Worm (Caenorhabditis elegans) whole organism, young adult: ENCODE measurements around the gene sdz-37.
"Not testable (repeated sequence)": the region's sequence is repeated elsewhere in the genome, so short reads cannot be mapped to it uniquely, and the experiment has no call there.

ENCODE experiments used
- B0019.2 ChIP-seq: fragments of 200-800 bp; sonication (Bioruptor generic); conservative IDR thresholded peaks from 2 replicates; pipeline ENCODE4 v1.3.6; 2022; ENCODE audit warnings: missing genetic modification reagents, missing genetic modification characterization, missing compliant biosample characterization
- B0336.3 ChIP-seq: fragments of 200-800 bp; sonication (Bioruptor generic); IDR thresholded peaks from 2 replicates; pipeline ENCODE4 v1.3.6; 2022; ENCODE audit warnings: missing genetic modification characterization, missing compliant biosample characterization
- F23B12.7 ChIP-seq: sonication (generic microtip); optimal IDR thresholded peaks from 2 replicates; lab custom pipeline; 2017; ENCODE audit warnings: missing genetic modification characterization, mild to moderate bottlenecking, missing compliant biosample characterization, antibody characterized with exemption, moderate library complexity; ENCODE audit not compliant: insufficient read depth
- K11D2.4 ChIP-seq: fragments of 200-800 bp; sonication (Bioruptor generic); IDR thresholded peaks from 2 replicates; pipeline ENCODE4 v1.3.6; 2022; ENCODE audit warnings: missing genetic modification reagents, missing genetic modification characterization, missing compliant biosample characterization
- T07F8.4 ChIP-seq: sonication (generic microtip); optimal IDR thresholded peaks from 2 replicates; lab custom pipeline; 2016; ENCODE audit warnings: mild to moderate bottlenecking, missing genetic modification characterization, moderate library complexity, missing compliant biosample characterization
- Y53F4B.3 ChIP-seq: fragments of 200-800 bp; sonication (Bioruptor generic); IDR thresholded peaks from 2 replicates; pipeline ENCODE4 v1.3.6; 2022; ENCODE audit warnings: missing genetic modification reagents, missing genetic modification characterization, missing compliant biosample characterization
- Y56A3A.18 ChIP-seq: fragments of 200-800 bp; sonication (Bioruptor generic); IDR thresholded peaks from 2 replicates; pipeline ENCODE4 v1.3.6; 2022; ENCODE audit warnings: missing genetic modification reagents, missing genetic modification characterization, missing compliant biosample characterization
- attf-5 ChIP-seq: fragments of 200-800 bp; sonication (Bioruptor generic); optimal IDR thresholded peaks from 2 replicates; lab custom pipeline; 2018; ENCODE audit warnings: mild to moderate bottlenecking, missing genetic modification characterization, missing compliant biosample characterization
- cebp-1 ChIP-seq, 2 experiments: fragments of 200-800 bp in 1 of 2; sonication (Bioruptor generic) in 1 of 2; sonication (generic microtip) in 1 of 2; IDR thresholded peaks in 1 of 2; optimal IDR thresholded peaks in 1 of 2; 2 replicates each; pipeline versions ENCODE4 v1.3.6 to Lab custom; 2017 to 2022; ENCODE audit warnings: missing compliant biosample characterization in 2 of 2, missing genetic modification characterization in 2 of 2, mild to moderate bottlenecking in 1 of 2, missing genetic modification reagents in 1 of 2, moderate library complexity in 1 of 2
- cebp-2 ChIP-seq: fragments of 200-800 bp; sonication (Bioruptor generic); IDR thresholded peaks from 2 replicates; pipeline ENCODE4 v1.3.6; 2022; ENCODE audit warnings: missing genetic modification characterization, missing compliant biosample characterization
- dox-1 ChIP-seq: fragments of 200-800 bp; sonication (Bioruptor generic); IDR thresholded peaks from 2 replicates; pipeline ENCODE4 v1.3.6; 2022; ENCODE audit warnings: missing genetic modification reagents, missing genetic modification characterization, missing compliant biosample characterization
- efl-1 ChIP-seq: fragments of 150-350 bp; optimal IDR thresholded peaks from 2 replicates; lab custom pipeline; 2014; ENCODE audit warnings: missing biosample characterization, missing genetic modification reagents, missing genetic modification characterization
- egl-44 ChIP-seq: fragments of 200-800 bp; sonication (Bioruptor generic); IDR thresholded peaks from 2 replicates; pipeline ENCODE4 v1.3.6; 2022; ENCODE audit warnings: missing genetic modification reagents, missing genetic modification characterization, missing compliant biosample characterization
- fkh-3 ChIP-seq: sonication (generic microtip); optimal IDR thresholded peaks from 2 replicates; lab custom pipeline; 2016; ENCODE audit warnings: mild to moderate bottlenecking, missing genetic modification characterization, missing compliant biosample characterization
- hlh-26 ChIP-seq: fragments of 200-800 bp; sonication (Bioruptor generic); conservative IDR thresholded peaks from 2 replicates; pipeline ENCODE4 v1.3.6; 2022; ENCODE audit warnings: missing genetic modification reagents, missing genetic modification characterization, missing compliant biosample characterization
- lag-1 ChIP-seq: fragments of 200-800 bp; sonication (Bioruptor generic); IDR thresholded peaks from 2 replicates; pipeline ENCODE4 v1.3.6; 2022; ENCODE audit warnings: missing genetic modification reagents, missing genetic modification characterization, missing compliant biosample characterization
- lsy-27 ChIP-seq: sonication (generic microtip); optimal IDR thresholded peaks from 2 replicates; lab custom pipeline; 2017; ENCODE audit warnings: missing genetic modification characterization, mild to moderate bottlenecking, missing compliant biosample characterization, antibody characterized with exemption, missing genotype, borderline replicate concordance; ENCODE audit not compliant: insufficient read depth
- madf-10 ChIP-seq: sonication (generic microtip); optimal IDR thresholded peaks from 2 replicates; lab custom pipeline; 2016; ENCODE audit warnings: mild to moderate bottlenecking, missing genetic modification characterization, missing compliant biosample characterization
- madf-3 ChIP-seq: fragments of 200-800 bp; sonication (Bioruptor generic); IDR thresholded peaks from 2 replicates; pipeline ENCODE4 v1.3.6; 2022; ENCODE audit warnings: missing genetic modification reagents, missing genetic modification characterization, missing compliant biosample characterization
- madf-8 ChIP-seq: fragments of 200-800 bp; sonication (Bioruptor generic); conservative IDR thresholded peaks from 2 replicates; pipeline ENCODE4 v1.3.6; 2022; ENCODE audit warnings: missing genetic modification reagents, missing genetic modification characterization, missing compliant biosample characterization
- mel-28 ChIP-seq: sonication (generic microtip); optimal IDR thresholded peaks from 2 replicates; lab custom pipeline; 2016; ENCODE audit warnings: borderline replicate concordance, mild to moderate bottlenecking, missing genetic modification characterization, missing compliant biosample characterization
- nfyb-1 ChIP-seq: fragments of 200-800 bp; sonication (Bioruptor generic); IDR thresholded peaks from 2 replicates; pipeline ENCODE4 v1.3.6; 2022; ENCODE audit warnings: missing genetic modification reagents, missing genetic modification characterization, missing compliant biosample characterization
- nhr-120 ChIP-seq: fragments of 200-800 bp; sonication (Bioruptor generic); IDR thresholded peaks from 2 replicates; pipeline ENCODE4 v1.3.6; 2022; ENCODE audit warnings: missing genetic modification characterization, missing compliant biosample characterization
- nhr-80 ChIP-seq: sonication (generic microtip); optimal IDR thresholded peaks from 2 replicates; lab custom pipeline; 2016; ENCODE audit warnings: missing genetic modification characterization, missing compliant biosample characterization
- pbrm-1 ChIP-seq: fragments of 200-800 bp; sonication (Bioruptor generic); IDR thresholded peaks from 2 replicates; pipeline ENCODE4 v1.3.6; 2022; ENCODE audit warnings: missing genetic modification reagents, missing genetic modification characterization, missing compliant biosample characterization
- pha-4 ChIP-seq: fragments of 150-350 bp; sonication (generic microtip); optimal IDR thresholded peaks from 2 replicates; lab custom pipeline; 2014; ENCODE audit warnings: missing biosample characterization, missing genetic modification reagents, missing genetic modification characterization
- rcor-1 ChIP-seq: fragments of 200-800 bp; sonication (Bioruptor generic); IDR thresholded peaks from 2 replicates; pipeline ENCODE4 v1.3.6; 2022; ENCODE audit warnings: missing genetic modification reagents, missing genetic modification characterization, missing compliant biosample characterization
- repo-1 ChIP-seq: sonication (generic microtip); optimal IDR thresholded peaks from 2 replicates; lab custom pipeline; 2017; ENCODE audit warnings: mild to moderate bottlenecking, missing genetic modification characterization, missing compliant biosample characterization
- rpc-1 ChIP-seq, 2 experiments: fragments of 150-350 bp in 1 of 2; sonication (generic microtip) in 1 of 2; optimal IDR thresholded peaks; 2 replicates each; lab custom pipeline; 2014 to 2018; ENCODE audit warnings: missing biosample characterization in 1 of 2, missing genetic modification characterization in 1 of 2, missing genetic modification reagents in 1 of 2, missing genotype in 1 of 2
- sea-2 ChIP-seq: fragments of 200-800 bp; sonication (Bioruptor generic); IDR thresholded peaks from 2 replicates; pipeline ENCODE4 v1.3.6; 2022; ENCODE audit warnings: missing genetic modification characterization, missing compliant biosample characterization
- snpc-1.3 ChIP-seq: sonication (generic microtip); optimal IDR thresholded peaks from 2 replicates; lab custom pipeline; 2017; ENCODE audit warnings: missing genetic modification characterization, mild to moderate bottlenecking, missing compliant biosample characterization, antibody characterized with exemption, moderate library complexity, missing genotype, missing genetic modification reagents; ENCODE audit not compliant: insufficient read depth
- sptf-2 ChIP-seq: fragments of 200-800 bp; sonication (Bioruptor generic); optimal IDR thresholded peaks from 2 replicates; lab custom pipeline; 2018; ENCODE audit warnings: mild to moderate bottlenecking, missing genetic modification characterization, missing compliant biosample characterization
- tbp1 ChIP-seq: fragments of 200-800 bp; sonication (Bioruptor generic); optimal IDR thresholded peaks from 2 replicates; lab custom pipeline; 2018; ENCODE audit warnings: mild to moderate bottlenecking, missing genetic modification characterization, missing compliant biosample characterization
- tlf-1 ChIP-seq: fragments of 200-800 bp; sonication (Bioruptor generic); optimal IDR thresholded peaks from 2 replicates; lab custom pipeline; 2018; ENCODE audit warnings: mild to moderate bottlenecking, missing genetic modification characterization, missing compliant biosample characterization
- unc-130 ChIP-seq: sonication (generic microtip); optimal IDR thresholded peaks from 2 replicates; lab custom pipeline; 2016; ENCODE audit warnings: missing genetic modification reagents, missing genetic modification characterization, missing compliant biosample characterization
- unc-62 ChIP-seq: fragments of 150-350 bp; optimal IDR thresholded peaks from 2 replicates; lab custom pipeline; 2014; ENCODE audit warnings: missing biosample characterization, missing genetic modification reagents, missing genetic modification characterization
- xnd-1 ChIP-seq: sonication (generic microtip); optimal IDR thresholded peaks from 2 replicates; lab custom pipeline; 2016; ENCODE audit warnings: missing genotype, missing genetic modification reagents, missing genetic modification characterization, missing compliant biosample characterization
- zim-3 ChIP-seq: sonication (generic microtip); optimal IDR thresholded peaks from 2 replicates; lab custom pipeline; 2017; ENCODE audit warnings: mild to moderate bottlenecking, missing genetic modification characterization, moderate library complexity, missing compliant biosample characterization
- ztf-28 ChIP-seq: fragments of 200-800 bp; sonication (Bioruptor generic); IDR thresholded peaks from 2 replicates; pipeline ENCODE4 v1.3.6; 2022; ENCODE audit warnings: missing genetic modification reagents, missing genetic modification characterization, missing compliant biosample characterization

The sdz-37 gene

ce11 chrII:10435836-10436235, 28.8 kb upstream of the sdz-37 start, which contains the start of gene cut-4:
Gene cut-4 (plus strand): TSS chrII:10436136.
- TF ChIP-seq dox-1 (GFP tag; lab: Robert Waterston, UW), result no peak
- TF ChIP-seq hlh-26 (GFP tag; lab: Robert Waterston, UW), result no peak
- no peak for TF ChIP-seq sptf-2
- TF ChIP-seq pbrm-1 (GFP tag; lab: Robert Waterston, UW), result no peak
- TF ChIP-seq unc-62 (GFP tag; lab: Kevin White, UChicago), result no peak
- TF ChIP-seq B0019.2 (GFP tag; lab: Robert Waterston, UW), result no peak
- TF ChIP-seq T07F8.4 (tag; lab: Kevin White, UChicago), result no peak
- TF ChIP-seq repo-1 (tag; lab: Kevin White, UChicago), result no peak
- TF ChIP-seq egl-44 (GFP tag; lab: Robert Waterston, UW), result no peak
- TF ChIP-seq sea-2 (GFP tag; lab: Robert Waterston, UW), result no peak
- no peak for TF ChIP-seq rpc-1 (optimal IDR thresholded peaks at IDR 0.05; lab: Kevin White, UChicago)
- TF ChIP-seq rpc-1 (tag; optimal IDR thresholded peaks at IDR 0.05; lab: Kevin White, UChicago), result no peak
- TF ChIP-seq Y56A3A.18 (GFP tag; lab: Robert Waterston, UW), result no peak
- no peak for TF ChIP-seq ztf-28 (GFP tag; lab: Robert Waterston, UW)
- TF ChIP-seq K11D2.4 (GFP tag; lab: Robert Waterston, UW), result no peak
- no peak for TF ChIP-seq mel-28
- no peak for TF ChIP-seq Y53F4B.3 (GFP tag; lab: Robert Waterston, UW)

ce11 chrII:10437840-10438239, 26.8 kb upstream of the sdz-37 start:
- TF ChIP-seq nhr-120 (no peak), tbp1 (no peak), attf-5 (GFP tag; lab: Kevin White, UChicago) (no peak)

- TF ChIP-seq fkh-3 (tag; lab: Kevin White, UChicago) (no peak), tlf-1 (GFP tag; lab: Kevin White, UChicago) (no peak), hlh-26 (GFP tag; lab: Robert Waterston, UW) (no peak), B0336.3 (no peak)
- TF ChIP-seq, all 124 proteins: peak for 0
Measured at ce11 chrII:10439976-10440375, 24.7 kb upstream of the sdz-37 start, which contains the start of gene E04D5.4. Gene E04D5.4 (plus strand): TSS chrII:10440276.

- TF ChIP-seq lag-1 (GFP tag; lab: Robert Waterston, UW); madf-10; F23B12.7 (tag; lab: Kevin White, UChicago): not testable (repeated sequence)
Measured at ce11 chrII:10442846-10443245, 21.8 kb upstream of the sdz-37 start, which contains the start of gene ZK673.1. Gene ZK673.1 (plus strand): TSS chrII:10443146.

ce11 chrII:10443898-10444297, 20.8 kb upstream of the sdz-37 start:
- TF ChIP-seq nhr-80 (tag; lab: Kevin White, UChicago) (peak; percentile 75), madf-3 (no peak)

- TF ChIP-seq efl-1, result no peak
- no peak for TF ChIP-seq unc-130 (GFP tag; lab: Kevin White, UChicago)
- TF ChIP-seq pha-4 (tag; lab: Kevin White, UChicago), result no peak
- no peak for TF ChIP-seq nfyb-1 (GFP tag; lab: Robert Waterston, UW)
- no peak for TF ChIP-seq snpc-1.3 (tag; lab: Kevin White, UChicago)
- TF ChIP-seq zim-3, result no peak
- TF ChIP-seq cebp-1 (GFP tag; IDR thresholded peaks at IDR 0.05; lab: Robert Waterston, UW), result no peak
- no peak for TF ChIP-seq cebp-1 (tag; optimal IDR thresholded peaks at IDR 0.05; lab: Kevin White, UChicago)
- TF ChIP-seq xnd-1 (tag; lab: Kevin White, UChicago), result peak; percentile 57
- no peak for TF ChIP-seq rcor-1 (GFP tag; lab: Robert Waterston, UW)
- TF ChIP-seq cebp-2 (GFP tag; lab: Robert Waterston, UW), result no peak
- no peak for TF ChIP-seq lsy-27 (tag; lab: Kevin White, UChicago)
- TF ChIP-seq madf-8, result peak; percentile 86
Measured at ce11 chrII:10444971-10445707, 19.5 kb upstream of the sdz-37 start.
